Worm (Caenorhabditis elegans): Measurements from ENCODE around the gene pals-40.

Gene pals-40

ce11 chrIII:1424305-1424704 is 46.5 kb upstream of the pals-40 start (continued):
- TF ChIP-seq B0035.1 (tag; optimal IDR thresholded peaks at IDR 0.05) (no peak), ceh-79 (tag; optimal IDR thresholded peaks at IDR 0.05) (no peak), atf-7 (tag; optimal IDR thresholded peaks at IDR 0.05) (peak; percentile 65), T07F8.4 (tag; optimal IDR thresholded peaks at IDR 0.05) (peak; percentile 32), athp-1 (tag; optimal IDR thresholded peaks at IDR 0.05) (peak; percentile 54), F22D6.2 (tag; optimal IDR thresholded peaks at IDR 0.05) (no peak), ztf-28 (GFP tag; IDR thresholded peaks at IDR 0.05) (0 out of 2 replicates have a peak, but pooled peaks have one; percentile 57), tbp1 (GFP tag; optimal IDR thresholded peaks at IDR 0.05) (peak; percentile 99), F33H1.4 (GFP tag; IDR thresholded peaks at IDR 0.05) (peak; percentile 58), zfh-2 (GFP tag; conservative IDR thresholded peaks at IDR 0.05) (peak; percentile 93), Y79H2A.3 (GFP tag; conservative IDR thresholded peaks at IDR 0.05) (no peak), sptf-2 (GFP tag; optimal IDR thresholded peaks at IDR 0.05) (no peak), hlh-12 (tag; optimal IDR thresholded peaks at IDR 0.05) (no peak), chd-7 (tag; optimal IDR thresholded peaks at IDR 0.05) (peak; percentile 71), K12H6.12 (tag; optimal IDR thresholded peaks at IDR 0.05) (peak; percentile 58), fkh-3 (tag; optimal IDR thresholded peaks at IDR 0.05) (no peak), snpc-3.4 (tag; optimal IDR thresholded peaks at IDR 0.05) (peak; percentile 33), madf-8 (GFP tag; conservative IDR thresholded peaks at IDR 0.05) (no peak), sea-2 (GFP tag; IDR thresholded peaks at IDR 0.05) (0 out of 2 replicates have a peak, but pooled peaks have one; percentile 66), unc-62 (GFP tag; optimal IDR thresholded peaks at IDR 0.05) (no peak), ztf-3 (GFP tag; optimal IDR thresholded peaks at IDR 0.05) (no peak), lsy-27 (tag; optimal IDR thresholded peaks at IDR 0.05; ENCODE audit: borderline replicate concordance, insufficient read depth) (peak; percentile 76), B0019.2 (GFP tag; conservative IDR thresholded peaks at IDR 0.05) (no peak), F23B12.7 (tag; optimal IDR thresholded peaks at IDR 0.05; ENCODE audit: insufficient read depth) (peak; percentile 77), attf-6 (GFP tag; IDR thresholded peaks at IDR 0.05) (0 out of 2 replicates have a peak, but pooled peaks have one; percentile 37), hmg-1.2 (GFP tag; IDR thresholded peaks at IDR 0.05) (peak; percentile 100), ceh-100 (GFP tag; IDR thresholded peaks at IDR 0.05) (peak; percentile 52; the same call in 1 of the 2 replicates), lag-1 (GFP tag; IDR thresholded peaks at IDR 0.05) (no peak), zim-3 (tag; optimal IDR thresholded peaks at IDR 0.05) (no peak), dpl-1 (GFP tag; optimal IDR thresholded peaks at IDR 0.05) (peak; percentile 38), hrde-1 (tag; optimal IDR thresholded peaks at IDR 0.05; ENCODE audit: borderline replicate concordance) (peak; percentile 73), C06A6.2 (GFP tag; conservative IDR thresholded peaks at IDR 0.05) (no peak), F57A8.1 (GFP tag; optimal IDR thresholded peaks at IDR 0.05) (no peak), ets-4 (GFP tag; optimal IDR thresholded peaks at IDR 0.05) (no peak), cebp-2 (GFP tag; IDR thresholded peaks at IDR 0.05) (0 out of 2 replicates have a peak, but pooled peaks have one; percentile 39), bed-2 (GFP tag; IDR thresholded peaks at IDR 0.05) (no peak), D2030.7 (GFP tag; IDR thresholded peaks at IDR 0.05) (peak; percentile 82)

ce11 chrIII:1421436-1421835 is 43.6 kb upstream of the pals-40 start:
- TF ChIP-seq zfh-2 (GFP tag; conservative IDR thresholded peaks at IDR 0.05) (peak; percentile 60; the same call in 1 of the 2 replicates), nfya-1 (tag; optimal IDR thresholded peaks at IDR 0.05; ENCODE audit: borderline replicate concordance, insufficient read depth) (no peak)

All from whole organism, young adult.